Worm (Caenorhabditis elegans) whole organism, L1 larva: ENCODE results near the gene C01G5.5.

ENCODE experiments used
- C04F5.9 ChIP-seq: sonication (generic microtip); optimal IDR thresholded peaks from 2 replicates; lab custom pipeline; 2016; ENCODE audit warnings: missing genetic modification characterization, missing compliant biosample characterization
- C16A3.4 ChIP-seq: fragments of 150-350 bp; optimal IDR thresholded peaks from 2 replicates; lab custom pipeline; 2014; ENCODE audit warnings: missing biosample characterization, missing genetic modification characterization
- C34B4.2 ChIP-seq: sonication (generic microtip); optimal IDR thresholded peaks from 2 replicates; lab custom pipeline; 2017; ENCODE audit warnings: mild to moderate bottlenecking, missing genetic modification characterization, missing compliant biosample characterization
- F16B12.6 ChIP-seq: fragments of 150-350 bp; optimal IDR thresholded peaks from 2 replicates; lab custom pipeline; 2014; ENCODE audit warnings: missing biosample characterization, missing genetic modification characterization
- Y116A8C.19 ChIP-seq: sonication (generic microtip); optimal IDR thresholded peaks from 2 replicates; lab custom pipeline; 2016; ENCODE audit warnings: missing compliant biosample characterization, missing genetic modification characterization, borderline replicate concordance
- alr-1 ChIP-seq: fragments of 200-800 bp; sonication (Bioruptor generic); optimal IDR thresholded peaks from 2 replicates; lab custom pipeline; 2018; ENCODE audit warnings: borderline replicate concordance, mild to moderate bottlenecking, missing genetic modification characterization, missing compliant biosample characterization
- aly-2 ChIP-seq: fragments of 150-350 bp; optimal IDR thresholded peaks from 2 replicates; lab custom pipeline; 2014; ENCODE audit warnings: missing biosample characterization, missing genetic modification characterization
- ama-1 ChIP-seq: fragments of 150-350 bp; optimal IDR thresholded peaks from 2 replicates; lab custom pipeline; 2014
- ceh-8 ChIP-seq: fragments of 200-800 bp; sonication (Bioruptor generic); optimal IDR thresholded peaks from 2 replicates; lab custom pipeline; 2018; ENCODE audit warnings: mild to moderate bottlenecking, missing genetic modification characterization, moderate library complexity, missing compliant biosample characterization
- ceh-82 ChIP-seq, 3 experiments: fragments of 150-350 bp in 1 of 3; sonication (generic microtip) in 2 of 3; optimal IDR thresholded peaks; 2 replicates each; lab custom pipeline; 2014 to 2017; ENCODE audit warnings: missing biosample characterization in 3 of 3, missing genetic modification characterization in 3 of 3
- dpl-1 ChIP-seq, 3 experiments: fragments of 150-350 bp in 2 of 3; sonication (generic microtip) in 1 of 3; optimal IDR thresholded peaks; 2 replicates each; lab custom pipeline; 2014 to 2017; ENCODE audit warnings: missing biosample characterization in 3 of 3, missing genetic modification characterization in 3 of 3, missing genetic modification reagents in 3 of 3
- dsc-1 ChIP-seq: sonication (generic microtip); optimal IDR thresholded peaks from 2 replicates; lab custom pipeline; 2016; ENCODE audit warnings: mild to moderate bottlenecking, missing genetic modification characterization, missing compliant biosample characterization
- egl-13 ChIP-seq: sonication (generic microtip); optimal IDR thresholded peaks from 2 replicates; lab custom pipeline; 2016; ENCODE audit warnings: missing genotype, missing genetic modification reagents, missing genetic modification characterization, missing compliant biosample characterization
- elt-3 ChIP-seq, 6 experiments: fragments of 150-350 bp in 1 of 6; sonication (generic microtip); optimal IDR thresholded peaks; 2 replicates each; lab custom pipeline; 2017 to 2018; ENCODE audit warnings: missing biosample characterization in 6 of 6, missing genetic modification characterization in 6 of 6, inconsistent platforms in 1 of 6
- fkh-4 ChIP-seq: sonication (generic microtip); optimal IDR thresholded peaks from 2 replicates; lab custom pipeline; 2016; ENCODE audit warnings: missing compliant biosample characterization, missing genetic modification characterization, borderline replicate concordance
- fkh-8 ChIP-seq: sonication (generic microtip); optimal IDR thresholded peaks from 2 replicates; lab custom pipeline; 2016; ENCODE audit warnings: mild to moderate bottlenecking, missing genetic modification characterization, missing compliant biosample characterization
- fos-1 ChIP-seq: fragments of 150-350 bp; optimal IDR thresholded peaks from 2 replicates; lab custom pipeline; 2014; ENCODE audit warnings: missing biosample characterization, missing genetic modification characterization
- hlh-17 ChIP-seq: fragments of 200-800 bp; sonication (Bioruptor generic); optimal IDR thresholded peaks from 2 replicates; lab custom pipeline; 2018; ENCODE audit warnings: missing genetic modification characterization, mild to moderate bottlenecking, missing compliant biosample characterization, moderate library complexity, borderline replicate concordance
- hlh-4 ChIP-seq: sonication (generic microtip); optimal IDR thresholded peaks from 2 replicates; lab custom pipeline; 2016; ENCODE audit warnings: mild to moderate bottlenecking, missing genetic modification characterization, missing compliant biosample characterization
- jun-1 ChIP-seq: fragments of 150-350 bp; optimal IDR thresholded peaks from 2 replicates; lab custom pipeline; 2014; ENCODE audit warnings: missing biosample characterization, missing genetic modification reagents, missing genetic modification characterization
- lin-13 ChIP-seq: fragments of 150-350 bp; optimal IDR thresholded peaks from 2 replicates; lab custom pipeline; 2014; ENCODE audit warnings: missing biosample characterization, missing genetic modification reagents, missing genetic modification characterization
- lin-14 ChIP-seq: fragments of 200-800 bp; sonication (Bioruptor generic); optimal IDR thresholded peaks from 2 replicates; lab custom pipeline; 2018; ENCODE audit warnings: mild to moderate bottlenecking, missing genetic modification characterization, moderate library complexity, missing compliant biosample characterization
- lin-15B ChIP-seq: fragments of 150-350 bp; sonication (generic microtip); optimal IDR thresholded peaks from 3 replicates; lab custom pipeline; 2014; ENCODE audit warnings: missing biosample characterization, missing genetic modification characterization
- lin-35 ChIP-seq, 2 experiments: fragments of 150-350 bp; optimal IDR thresholded peaks; 2 replicates each; lab custom pipeline; 2014; ENCODE audit warnings: missing biosample characterization in 2 of 2, missing genetic modification characterization in 2 of 2, missing genetic modification reagents in 2 of 2
- mef-2 ChIP-seq: fragments of 150-350 bp; optimal IDR thresholded peaks from 2 replicates; lab custom pipeline; 2014; ENCODE audit warnings: missing biosample characterization, missing genetic modification characterization
- nhr-11 ChIP-seq: fragments of 150-350 bp; optimal IDR thresholded peaks from 2 replicates; lab custom pipeline; 2014; ENCODE audit warnings: missing biosample characterization, missing genetic modification characterization
- nhr-12 ChIP-seq: sonication (generic microtip); optimal IDR thresholded peaks from 2 replicates; lab custom pipeline; 2017; ENCODE audit warnings: missing biosample characterization, missing genetic modification characterization
- nhr-19 ChIP-seq: fragments of 200-800 bp; sonication (Bioruptor generic); conservative IDR thresholded peaks from 2 replicates; pipeline ENCODE4 v1.3.6; 2022; ENCODE audit warnings: missing genetic modification characterization, missing compliant biosample characterization
- nhr-20 ChIP-seq: sonication (generic microtip); optimal IDR thresholded peaks from 2 replicates; lab custom pipeline; 2016; ENCODE audit warnings: mild to moderate bottlenecking, missing genetic modification characterization, missing compliant biosample characterization
- nhr-28 ChIP-seq: fragments of 150-350 bp; optimal IDR thresholded peaks from 2 replicates; lab custom pipeline; 2014; ENCODE audit warnings: missing biosample characterization, missing genetic modification characterization
- nhr-47 ChIP-seq: sonication (generic microtip); optimal IDR thresholded peaks from 2 replicates; lab custom pipeline; 2016; ENCODE audit warnings: mild to moderate bottlenecking, missing genetic modification characterization, moderate library complexity, missing compliant biosample characterization
- nhr-71 ChIP-seq: sonication (generic microtip); optimal IDR thresholded peaks from 2 replicates; lab custom pipeline; 2016; ENCODE audit warnings: mild to moderate bottlenecking, missing genetic modification characterization, moderate library complexity, missing compliant biosample characterization
- nhr-76 ChIP-seq: sonication (generic microtip); optimal IDR thresholded peaks from 2 replicates; lab custom pipeline; 2017; ENCODE audit warnings: missing biosample characterization, missing genetic modification characterization
- nhr-77 ChIP-seq: fragments of 150-350 bp; optimal IDR thresholded peaks from 2 replicates; lab custom pipeline; 2014; ENCODE audit warnings: missing biosample characterization, missing genetic modification characterization
- nhr-84 ChIP-seq: sonication (generic microtip); optimal IDR thresholded peaks from 2 replicates; lab custom pipeline; 2017; ENCODE audit warnings: missing biosample characterization, missing genetic modification characterization
- nhr-85 ChIP-seq: sonication (generic microtip); peaks from one replicate; lab custom pipeline; 2016; ENCODE audit warnings: missing genetic modification characterization, inconsistent platforms, missing compliant biosample characterization
- pag-3 ChIP-seq: sonication (generic microtip); optimal IDR thresholded peaks from 2 replicates; lab custom pipeline; 2017; ENCODE audit warnings: missing genetic modification characterization, mild to moderate bottlenecking, missing compliant biosample characterization, antibody characterized with exemption, borderline replicate concordance; ENCODE audit not compliant: insufficient read depth
- pax-3 ChIP-seq: fragments of 200-800 bp; sonication (Bioruptor generic); optimal IDR thresholded peaks from 2 replicates; lab custom pipeline; 2018; ENCODE audit warnings: mild to moderate bottlenecking, missing genetic modification characterization, moderate library complexity, missing compliant biosample characterization
- pqm-1 ChIP-seq: sonication (generic microtip); optimal IDR thresholded peaks from 3 replicates; lab custom pipeline; 2017; ENCODE audit warnings: missing biosample characterization, missing genetic modification characterization
- skn-1 ChIP-seq: fragments of 150-350 bp; optimal IDR thresholded peaks from 2 replicates; lab custom pipeline; 2014; ENCODE audit warnings: missing biosample characterization, missing genetic modification characterization
- snu-23 ChIP-seq: sonication (generic microtip); optimal IDR thresholded peaks from 2 replicates; lab custom pipeline; 2016; ENCODE audit warnings: missing genetic modification characterization, missing compliant biosample characterization
- sox-4 ChIP-seq: sonication (generic microtip); optimal IDR thresholded peaks from 2 replicates; lab custom pipeline; 2016; ENCODE audit warnings: missing genetic modification characterization, missing compliant biosample characterization
- sptf-1 ChIP-seq: fragments of 150-350 bp; optimal IDR thresholded peaks from 2 replicates; lab custom pipeline; 2014; ENCODE audit warnings: missing biosample characterization, missing genetic modification characterization
- swsn-7 ChIP-seq: sonication (generic microtip); optimal IDR thresholded peaks from 2 replicates; lab custom pipeline; 2016; ENCODE audit warnings: missing genetic modification characterization, missing compliant biosample characterization
- unc-130 ChIP-seq: fragments of 150-350 bp; optimal IDR thresholded peaks from 2 replicates; lab custom pipeline; 2017; ENCODE audit warnings: missing biosample characterization, missing genetic modification characterization, inconsistent platforms
- unc-30 ChIP-seq: sonication (generic microtip); optimal IDR thresholded peaks from 2 replicates; lab custom pipeline; 2017; ENCODE audit warnings: missing biosample characterization, missing genetic modification characterization
- xbp-1 ChIP-seq: sonication (generic microtip); optimal IDR thresholded peaks from 2 replicates; lab custom pipeline; 2016; ENCODE audit warnings: missing genetic modification characterization, missing compliant biosample characterization
- zag-1 ChIP-seq: fragments of 150-350 bp; optimal IDR thresholded peaks from 2 replicates; lab custom pipeline; 2014; ENCODE audit warnings: missing biosample characterization, missing genetic modification characterization
- zip-4 ChIP-seq: fragments of 200-800 bp; sonication (Bioruptor generic); optimal IDR thresholded peaks from 2 replicates; lab custom pipeline; 2018; ENCODE audit warnings: mild to moderate bottlenecking, missing genetic modification characterization, moderate library complexity, missing compliant biosample characterization
- ztf-11 ChIP-seq, 2 experiments: sonication (generic microtip); optimal IDR thresholded peaks; 2 replicates each; lab custom pipeline; 2016 to 2017; ENCODE audit warnings: missing genetic modification characterization in 2 of 2, missing biosample characterization in 1 of 2, missing compliant biosample characterization in 1 of 2

Gene C01G5.5

DNA sequence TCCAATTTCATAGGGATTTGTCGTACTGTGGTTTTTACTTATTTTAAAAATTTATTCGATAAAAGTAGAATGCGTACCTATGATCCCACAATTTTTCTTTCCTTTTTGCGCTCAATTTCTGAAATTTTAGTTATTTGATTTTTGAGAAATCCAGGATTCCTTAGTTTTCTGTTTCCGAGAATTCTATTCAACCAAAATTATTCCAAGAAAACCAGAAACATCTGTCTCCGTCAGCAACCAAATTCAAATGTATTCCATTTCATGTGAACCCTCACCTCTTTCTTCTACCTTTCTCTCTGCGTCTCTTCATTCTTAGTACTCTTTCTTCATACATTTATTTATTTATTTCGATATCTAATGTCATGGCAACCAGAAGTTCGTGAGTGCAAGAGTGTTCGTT, 12.6 kb upstream of the C01G5.5 start:
- TF ChIP-seq nhr-47 (tag; lab: Kevin White, UChicago) (peak; percentile 64), nhr-84 (tag; lab: Kevin White, UChicago) (no peak), ceh-82 (tag; optimal IDR thresholded peaks at IDR 0.05; lab: Kevin White, UChicago) (no peak), elt-3 (tag; optimal IDR thresholded peaks at IDR 0.05; lab: Kevin White, UChicago) (no peak), zag-1 (tag; lab: Kevin White, UChicago) (no peak), ama-1 (lab: Kevin White, UChicago) (no peak), fkh-8 (tag; lab: Kevin White, UChicago) (peak; percentile 61), aly-2 (tag; lab: Kevin White, UChicago) (no peak), fkh-4 (tag; lab: Kevin White, UChicago) (no peak), dpl-1 (GFP tag; optimal IDR thresholded peaks at IDR 0.05; lab: Kevin White, UChicago) (no peak), skn-1 (tag; lab: Kevin White, UChicago) (no peak), pqm-1 (tag; lab: Kevin White, UChicago) (no peak), dsc-1 (tag; lab: Kevin White, UChicago) (no peak), swsn-7 (peak; percentile 0), C16A3.4 (tag; lab: Kevin White, UChicago) (no peak), nhr-71 (peak; percentile 60), hlh-17 (no peak), lin-35 (GFP tag; optimal IDR thresholded peaks at IDR 0.05; lab: Kevin White, UChicago) (no peak), hlh-4 (tag; lab: Kevin White, UChicago) (peak; percentile 91), unc-30 (no peak), C04F5.9 (tag; lab: Kevin White, UChicago) (no peak), unc-130 (tag; lab: Kevin White, UChicago) (no peak)

DNA sequence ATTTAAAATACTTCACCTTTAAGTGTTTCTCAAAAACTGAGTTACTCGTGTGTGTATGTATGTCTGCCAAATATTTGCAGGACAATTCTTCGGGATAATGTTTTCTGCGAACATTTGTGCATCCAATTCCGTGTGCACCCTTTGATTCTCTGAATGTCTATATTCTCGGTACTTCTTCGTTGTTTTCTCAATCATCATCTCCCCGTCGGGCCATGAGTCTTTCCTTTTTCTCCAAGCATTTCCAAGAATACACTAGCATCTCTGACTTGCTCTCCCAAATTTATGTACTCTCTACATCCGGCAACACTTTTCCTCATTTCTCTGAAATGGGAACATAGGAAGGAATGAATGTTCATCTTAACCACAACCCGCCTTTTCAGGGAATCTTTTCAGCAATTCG, 9.7 kb upstream of the C01G5.5 start:
- TF ChIP-seq nhr-11 = peak; percentile 79
- no peak for TF ChIP-seq sptf-1 (tag; lab: Kevin White, UChicago)
- peak; percentile 73 for TF ChIP-seq swsn-7
- no peak for TF ChIP-seq mef-2
- TF ChIP-seq egl-13 (tag; lab: Kevin White, UChicago) = peak; percentile 79
- TF ChIP-seq hlh-17 = no peak
- TF ChIP-seq nhr-77 = no peak
- TF ChIP-seq C34B4.2 (tag; lab: Kevin White, UChicago) = no peak
- TF ChIP-seq alr-1 (tag; lab: Kevin White, UChicago) = no peak
- TF ChIP-seq nhr-19 (GFP tag; lab: Robert Waterston, UW) = peak; percentile 17; the same call in 1 of the 2 replicates
- TF ChIP-seq unc-130 (tag; lab: Kevin White, UChicago) = no peak
- peak; percentile 3 for TF ChIP-seq zip-4 (GFP tag; lab: Kevin White, UChicago)
- TF ChIP-seq F16B12.6 (tag; lab: Kevin White, UChicago) = no peak
- TF ChIP-seq elt-3 (tag; optimal IDR thresholded peaks at IDR 0.05; lab: Kevin White, UChicago) = no peak
- peak; percentile 63 for TF ChIP-seq dsc-1 (tag; lab: Kevin White, UChicago)
- TF ChIP-seq pag-3 (tag; lab: Kevin White, UChicago) = no peak
- TF ChIP-seq nhr-28 = no peak
- no peak for TF ChIP-seq lin-15B (tag; lab: Kevin White, UChicago)
- peak in 1 of 3 experiments; percentile 21 for TF ChIP-seq dpl-1 (GFP tag; optimal IDR thresholded peaks at IDR 0.05; lab: Kevin White, UChicago)
- TF ChIP-seq Y116A8C.19 (tag; lab: Kevin White, UChicago) = no peak
- TF ChIP-seq ztf-11 (tag; optimal IDR thresholded peaks at IDR 0.05; lab: Kevin White, UChicago) = no peak
- peak; percentile 71 for TF ChIP-seq lin-14 (GFP tag; lab: Kevin White, UChicago)
- TF ChIP-seq nhr-76 = no peak
- TF ChIP-seq pax-3 (tag; lab: Kevin White, UChicago) = peak; percentile 77
- peak; percentile 94 for TF ChIP-seq nhr-71
- no peak for TF ChIP-seq pqm-1 (tag; lab: Kevin White, UChicago)
- no peak for TF ChIP-seq nhr-85 (tag; lab: Kevin White, UChicago)
- no peak for TF ChIP-seq fos-1 (tag; lab: Kevin White, UChicago)
- TF ChIP-seq C04F5.9 (tag; lab: Kevin White, UChicago) = no peak
- peak; percentile 33 for TF ChIP-seq xbp-1
- no peak for TF ChIP-seq fkh-4 (tag; lab: Kevin White, UChicago)
- TF ChIP-seq nhr-20 (tag; lab: Kevin White, UChicago) = peak; percentile 16
- TF ChIP-seq nhr-12 = no peak
- TF ChIP-seq unc-30 = no peak
- TF ChIP-seq ceh-8 = no peak
- TF ChIP-seq lin-13 (GFP tag; lab: Kevin White, UChicago) = no peak
- TF ChIP-seq jun-1 = no peak
- no peak for TF ChIP-seq snu-23 (GFP tag; lab: Kevin White, UChicago)
- peak; percentile 53 for TF ChIP-seq sox-4 (tag; lab: Kevin White, UChicago)
- TF ChIP-seq fkh-8 (tag; lab: Kevin White, UChicago) = peak; percentile 97
